Fruit fly (Drosophila melanogaster): ENCODE measurements around the gene CG12605.

CG12605 gene

dm6 chr3L:4000711-4001110, 36.1 kb upstream of the CG12605 start (continued):
- peak; percentile 12 for TF ChIP-seq Hsf (GFP tag; optimal IDR thresholded peaks at IDR 0.05)
- no peak for TF ChIP-seq otp (GFP tag; IDR thresholded peaks at IDR 0.05)
- TF ChIP-seq CG12744 (GFP tag; optimal IDR thresholded peaks at IDR 0.05): no peak
- TF ChIP-seq Hr51 (GFP tag; optimal IDR thresholded peaks at IDR 0.05): peak in 1 of 2 experiments; percentile 57
- TF ChIP-seq Rfx (GFP tag; IDR thresholded peaks at IDR 0.05): peak; percentile 32; the same call in 1 of the 2 replicates
- TF ChIP-seq Hmr (GFP tag; optimal IDR thresholded peaks at IDR 0.05): peak; percentile 64
- TF ChIP-seq dimm (GFP tag; IDR thresholded peaks at IDR 0.05): no peak
- peak; percentile 27; the same call in 1 of the 2 replicates for TF ChIP-seq sisA (GFP tag; IDR thresholded peaks at IDR 0.05)
- TF ChIP-seq ac (GFP tag; optimal IDR thresholded peaks at IDR 0.05): no peak
- TF ChIP-seq CG7839 (tag; optimal IDR thresholded peaks at IDR 0.05): peak; percentile 18
- TF ChIP-seq slbo (GFP tag; IDR thresholded peaks at IDR 0.05): peak; percentile 22; the same call in 1 of the 2 replicates
- peak; percentile 33 for TF ChIP-seq CG30403 (GFP tag; optimal IDR thresholded peaks at IDR 0.05)
- TF ChIP-seq CG11398 (GFP tag; optimal IDR thresholded peaks at IDR 0.05): no peak
- TF ChIP-seq cwo (GFP tag; optimal IDR thresholded peaks at IDR 0.05): peak; percentile 3
- no peak for TF ChIP-seq Dek (tag; optimal IDR thresholded peaks at IDR 0.05)
- peak; percentile 37 for TF ChIP-seq dmrt99B (tag; optimal IDR thresholded peaks at IDR 0.05)
- TF ChIP-seq Ravus (GFP tag; IDR thresholded peaks at IDR 0.05): no peak
- no peak for TF ChIP-seq ab (GFP tag; optimal IDR thresholded peaks at IDR 0.05)
- no peak for TF ChIP-seq CG6175 (GFP tag; IDR thresholded peaks at IDR 0.05)
- peak; percentile 30 for TF ChIP-seq CG2120 (GFP tag; optimal IDR thresholded peaks at IDR 0.05)
- 0 out of 2 replicates have a peak, but pooled peaks have one; percentile 9 for TF ChIP-seq CG14441 (GFP tag; IDR thresholded peaks at IDR 0.05)
- peak; percentile 36 for TF ChIP-seq Ssrp (tag; optimal IDR thresholded peaks at IDR 0.05)
- TF ChIP-seq ewg (GFP tag; optimal IDR thresholded peaks at IDR 0.05): peak; percentile 26
- no peak for TF ChIP-seq CG8944 (GFP tag; optimal IDR thresholded peaks at IDR 0.05)
- peak; percentile 44 for TF ChIP-seq CG18262 (tag; optimal IDR thresholded peaks at IDR 0.05)
- TF ChIP-seq lola (GFP tag; optimal IDR thresholded peaks at IDR 0.05): peak in 1 of 3 experiments; percentile 26
- TF ChIP-seq Hand (GFP tag; optimal IDR thresholded peaks at IDR 0.05): peak; percentile 75
- peak; percentile 61 for TF ChIP-seq CG15269 (tag; optimal IDR thresholded peaks at IDR 0.05)
- peak in 1 of 2 experiments; percentile 21 for TF ChIP-seq dpn (GFP tag; optimal IDR thresholded peaks at IDR 0.05)
- no peak for TF ChIP-seq Tbp (GFP tag; optimal IDR thresholded peaks at IDR 0.05)
- no peak for TF ChIP-seq run (tag; optimal IDR thresholded peaks at IDR 0.05)
- TF ChIP-seq CG9215 (GFP tag; IDR thresholded peaks at IDR 0.05): peak; percentile 41; the same call in 1 of the 2 replicates
- peak; percentile 12 for TF ChIP-seq Nf-YB (GFP tag; optimal IDR thresholded peaks at IDR 0.05)
- TF ChIP-seq CG16813 (GFP tag; IDR thresholded peaks at IDR 0.05; ENCODE audit: partially characterized antibody): no peak
- no peak for TF ChIP-seq CTCF (GFP tag; optimal IDR thresholded peaks at IDR 0.05)
- no peak for TF ChIP-seq CG1024 (GFP tag; IDR thresholded peaks at IDR 0.05)
- peak; percentile 5 for TF ChIP-seq ind (GFP tag; optimal IDR thresholded peaks at IDR 0.05)
- TF ChIP-seq ase (GFP tag; IDR thresholded peaks at IDR 0.05): no peak
- peak; percentile 86 for TF ChIP-seq Ets65A (GFP tag)
- peak; percentile 62 for TF ChIP-seq row (GFP tag; IDR thresholded peaks at IDR 0.05)
- peak; percentile 40 for TF ChIP-seq CG12391 (tag; optimal IDR thresholded peaks at IDR 0.05)
- TF ChIP-seq grau (tag; optimal IDR thresholded peaks at IDR 0.05): peak; percentile 64
- no peak for TF ChIP-seq CG4617 (GFP tag; optimal IDR thresholded peaks at IDR 0.05; ENCODE audit: borderline replicate concordance)
- peak; percentile 11 for TF ChIP-seq jing (GFP tag; optimal IDR thresholded peaks at IDR 0.05)
- TF ChIP-seq CG12659 (GFP tag; optimal IDR thresholded peaks at IDR 0.05): peak; percentile 46
- TF ChIP-seq CG2889 (GFP tag; IDR thresholded peaks at IDR 0.05): no peak
- peak; percentile 32 for TF ChIP-seq CG9437 (GFP tag; optimal IDR thresholded peaks at IDR 0.05)
- TF ChIP-seq NfI (GFP tag; optimal IDR thresholded peaks at IDR 0.05): peak; percentile 45
- peak; percentile 57 for TF ChIP-seq Meics (GFP tag; optimal IDR thresholded peaks at IDR 0.05)
- TF ChIP-seq Fer1 (GFP tag; optimal IDR thresholded peaks at IDR 0.05): peak; percentile 33
- peak; percentile 25 for TF ChIP-seq Hr3 (GFP tag; optimal IDR thresholded peaks at IDR 0.05)
